Worm (Caenorhabditis elegans) whole organism, L2 larva: ENCODE data around the gene pqe-1.

Source experiments
- C34F6.9 ChIP-seq: fragments of 150-350 bp; optimal IDR thresholded peaks from 2 replicates; lab custom pipeline; 2014; ENCODE audit warnings: missing biosample characterization, missing genetic modification characterization
- F13H6.1 ChIP-seq: sonication (generic microtip); optimal IDR thresholded peaks from 2 replicates; lab custom pipeline; 2016; ENCODE audit warnings: missing genetic modification characterization, missing compliant biosample characterization
- R02D3.7 ChIP-seq: fragments of 150-350 bp; optimal IDR thresholded peaks from 2 replicates; lab custom pipeline; 2014; ENCODE audit warnings: missing biosample characterization, missing genetic modification characterization
- Y55F3AM.14 ChIP-seq: fragments of 200-800 bp; sonication (Bioruptor generic); optimal IDR thresholded peaks from 2 replicates; lab custom pipeline; 2018; ENCODE audit warnings: mild to moderate bottlenecking, missing genetic modification characterization, missing compliant biosample characterization
- alr-1 ChIP-seq: fragments of 150-350 bp; optimal IDR thresholded peaks from 2 replicates; lab custom pipeline; 2014; ENCODE audit warnings: missing biosample characterization, missing genetic modification characterization
- aly-2 ChIP-seq: fragments of 150-350 bp; optimal IDR thresholded peaks from 2 replicates; lab custom pipeline; 2014; ENCODE audit warnings: missing biosample characterization, missing genetic modification characterization
- ama-1 ChIP-seq: fragments of 150-350 bp; optimal IDR thresholded peaks from 2 replicates; lab custom pipeline; 2018; ENCODE audit warnings: inconsistent platforms
- blmp-1 ChIP-seq: sonication (generic microtip); optimal IDR thresholded peaks from 2 replicates; lab custom pipeline; 2017; ENCODE audit warnings: missing genetic modification characterization, mild to moderate bottlenecking, missing compliant biosample characterization, antibody characterized with exemption, moderate library complexity; ENCODE audit not compliant: insufficient read depth
- ceh-82 ChIP-seq: fragments of 150-350 bp; optimal IDR thresholded peaks from 2 replicates; lab custom pipeline; 2014; ENCODE audit warnings: missing biosample characterization, missing genetic modification characterization
- crh-2 ChIP-seq: sonication (generic microtip); optimal IDR thresholded peaks from 2 replicates; lab custom pipeline; 2017; ENCODE audit warnings: missing biosample characterization, missing genetic modification characterization
- dmd-4 ChIP-seq: sonication (generic microtip); optimal IDR thresholded peaks from 2 replicates; lab custom pipeline; 2017; ENCODE audit warnings: missing biosample characterization, missing genetic modification characterization
- egl-27 ChIP-seq: sonication (generic microtip); optimal IDR thresholded peaks from 3 replicates; lab custom pipeline; 2017; ENCODE audit warnings: missing biosample characterization, missing genetic modification reagents, missing genetic modification characterization
- elt-1 ChIP-seq: fragments of 150-350 bp; optimal IDR thresholded peaks from 2 replicates; lab custom pipeline; 2014; ENCODE audit warnings: missing biosample characterization, missing genetic modification characterization
- elt-3 ChIP-seq: sonication (generic microtip); optimal IDR thresholded peaks from 2 replicates; lab custom pipeline; 2017; ENCODE audit warnings: missing biosample characterization, missing genetic modification characterization
- fos-1 ChIP-seq: fragments of 150-350 bp; optimal IDR thresholded peaks from 2 replicates; lab custom pipeline; 2014; ENCODE audit warnings: missing biosample characterization, missing genetic modification characterization
- gmeb-1 ChIP-seq: fragments of 150-350 bp; optimal IDR thresholded peaks from 2 replicates; lab custom pipeline; 2014; ENCODE audit warnings: missing biosample characterization, missing genetic modification characterization
- lin-11 ChIP-seq: fragments of 150-350 bp; sonication (generic microtip); optimal IDR thresholded peaks from 2 replicates; lab custom pipeline; 2014; ENCODE audit warnings: missing biosample characterization, missing genetic modification characterization, inconsistent platforms, mixed read lengths
- lin-13 ChIP-seq: fragments of 150-350 bp; optimal IDR thresholded peaks from 2 replicates; lab custom pipeline; 2014; ENCODE audit warnings: missing biosample characterization, missing genetic modification reagents, missing genetic modification characterization
- lin-39 ChIP-seq: fragments of 150-350 bp; optimal IDR thresholded peaks from 2 replicates; lab custom pipeline; 2014; ENCODE audit warnings: missing biosample characterization, missing genetic modification reagents, missing genetic modification characterization
- lsy-2 ChIP-seq, 2 experiments: fragments of 150-350 bp in 1 of 2; sonication (generic microtip) in 1 of 2; optimal IDR thresholded peaks; 2 replicates each; lab custom pipeline; 2014 to 2017; ENCODE audit warnings: missing biosample characterization in 2 of 2, missing genetic modification characterization in 2 of 2
- mab-5 ChIP-seq: fragments of 150-350 bp; optimal IDR thresholded peaks from 2 replicates; lab custom pipeline; 2014; ENCODE audit warnings: missing biosample characterization, missing genetic modification characterization
- mbf-1 ChIP-seq: sonication (generic microtip); optimal IDR thresholded peaks from 2 replicates; lab custom pipeline; 2017; ENCODE audit warnings: missing biosample characterization, missing genetic modification characterization
- nhr-11 ChIP-seq: fragments of 150-350 bp; optimal IDR thresholded peaks from 2 replicates; lab custom pipeline; 2014; ENCODE audit warnings: missing biosample characterization, missing genetic modification characterization
- nhr-12 ChIP-seq: fragments of 150-350 bp; optimal IDR thresholded peaks from 2 replicates; lab custom pipeline; 2014; ENCODE audit warnings: missing biosample characterization, missing genetic modification characterization
- nhr-129 ChIP-seq: fragments of 150-350 bp; optimal IDR thresholded peaks from 2 replicates; lab custom pipeline; 2014; ENCODE audit warnings: missing biosample characterization, missing genetic modification characterization
- nhr-21 ChIP-seq: fragments of 150-350 bp; optimal IDR thresholded peaks from 2 replicates; lab custom pipeline; 2014; ENCODE audit warnings: missing biosample characterization, missing genetic modification characterization
- nhr-23 ChIP-seq: fragments of 150-350 bp; optimal IDR thresholded peaks from 2 replicates; lab custom pipeline; 2014; ENCODE audit warnings: missing biosample characterization, missing genetic modification reagents, missing genetic modification characterization
- nhr-237 ChIP-seq: fragments of 150-350 bp; optimal IDR thresholded peaks from 2 replicates; lab custom pipeline; 2014; ENCODE audit warnings: missing biosample characterization, missing genetic modification characterization
- nhr-25 ChIP-seq: fragments of 150-350 bp; sonication (generic microtip); optimal IDR thresholded peaks from 3 replicates; lab custom pipeline; 2014; ENCODE audit warnings: missing biosample characterization, missing genetic modification characterization
- nhr-6 ChIP-seq: fragments of 150-350 bp; optimal IDR thresholded peaks from 2 replicates; lab custom pipeline; 2014; ENCODE audit warnings: missing biosample characterization, missing genetic modification characterization
- peb-1 ChIP-seq: fragments of 150-350 bp; optimal IDR thresholded peaks from 2 replicates; lab custom pipeline; 2014; ENCODE audit warnings: missing biosample characterization, missing genetic modification characterization
- sem-4 ChIP-seq: fragments of 150-350 bp; optimal IDR thresholded peaks from 2 replicates; lab custom pipeline; 2014; ENCODE audit warnings: missing biosample characterization, missing genetic modification reagents, missing genetic modification characterization
- skn-1 ChIP-seq: sonication (generic microtip); optimal IDR thresholded peaks from 2 replicates; lab custom pipeline; 2017; ENCODE audit warnings: missing biosample characterization, missing genetic modification characterization
- sma-3 ChIP-seq: sonication (generic microtip); optimal IDR thresholded peaks from 2 replicates; lab custom pipeline; 2016; ENCODE audit warnings: missing genetic modification reagents, missing genetic modification characterization, missing compliant biosample characterization
- sma-9 ChIP-seq, 2 experiments: fragments of 150-350 bp in 1 of 2; sonication (generic microtip) in 1 of 2; optimal IDR thresholded peaks; 2 replicates each; lab custom pipeline; 2014 to 2016; ENCODE audit warnings: missing genetic modification characterization in 2 of 2, mild to moderate bottlenecking in 1 of 2, missing biosample characterization in 1 of 2, missing compliant biosample characterization in 1 of 2, missing genetic modification reagents in 1 of 2, moderate library complexity in 1 of 2
- snpc-4 ChIP-seq: fragments of 150-350 bp; optimal IDR thresholded peaks from 2 replicates; lab custom pipeline; 2014; ENCODE audit warnings: missing biosample characterization, missing genetic modification characterization
- unc-39 ChIP-seq: fragments of 150-350 bp; optimal IDR thresholded peaks from 2 replicates; lab custom pipeline; 2014; ENCODE audit warnings: missing biosample characterization, missing genetic modification characterization
- unc-55 ChIP-seq: fragments of 150-350 bp; sonication (generic microtip); optimal IDR thresholded peaks from 3 replicates; lab custom pipeline; 2014; ENCODE audit warnings: missing biosample characterization, missing genetic modification reagents, missing genetic modification characterization
- unc-62 ChIP-seq: fragments of 150-350 bp; optimal IDR thresholded peaks from 2 replicates; lab custom pipeline; 2014; ENCODE audit warnings: missing biosample characterization, missing genetic modification reagents, missing genetic modification characterization
- zag-1 ChIP-seq: fragments of 150-350 bp; optimal IDR thresholded peaks from 2 replicates; lab custom pipeline; 2014; ENCODE audit warnings: missing biosample characterization, missing genetic modification characterization
- ztf-1 ChIP-seq: fragments of 200-800 bp; sonication (Bioruptor generic); conservative IDR thresholded peaks from 2 replicates; pipeline ENCODE4 v1.3.6; 2022; ENCODE audit warnings: missing genetic modification characterization, missing compliant biosample characterization
- ztf-11 ChIP-seq: sonication (generic microtip); optimal IDR thresholded peaks from 2 replicates; lab custom pipeline; 2017; ENCODE audit warnings: missing biosample characterization, missing genetic modification characterization
- ztf-4 ChIP-seq: fragments of 150-350 bp; optimal IDR thresholded peaks from 2 replicates; lab custom pipeline; 2014; ENCODE audit warnings: missing biosample characterization, missing genetic modification characterization

Gene pqe-1

DNA sequence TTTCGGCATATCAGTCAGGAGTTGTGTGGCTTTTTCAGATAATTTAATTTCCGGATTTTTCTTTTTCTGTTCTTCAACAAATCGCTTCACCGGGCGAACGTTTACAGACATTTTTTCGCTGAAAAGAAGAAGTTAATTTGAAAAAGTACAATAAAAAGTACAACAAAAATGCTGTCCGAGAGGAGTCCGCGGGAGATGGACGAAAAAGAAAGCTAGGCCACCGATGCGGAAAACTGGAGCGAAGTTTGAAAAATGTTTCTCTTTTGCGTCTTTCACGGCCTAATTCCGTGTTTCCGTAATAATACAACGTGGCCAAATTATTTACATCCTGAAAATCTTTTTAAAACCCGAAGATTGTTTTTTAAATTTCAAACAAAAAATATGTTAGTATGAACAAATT lies 38.2 kb downstream of the pqe-1 start, which contains the start of gene thoc-5:
TSS of gene thoc-5 (minus strand) at position 152 of the 400 bp plus-strand sequence.
- peak; percentile 81 to 91 for TF ChIP-seq lsy-2 (tag; optimal IDR thresholded peaks at IDR 0.05; lab: Kevin White, UChicago)
- TF ChIP-seq nhr-21, result peak; percentile 40
- TF ChIP-seq unc-62 (GFP tag; lab: Kevin White, UChicago), result no peak
- peak; percentile 71 for TF ChIP-seq lin-13
- no peak for TF ChIP-seq nhr-23 (tag; lab: Kevin White, UChicago)
- TF ChIP-seq nhr-6, result peak; percentile 48
- no peak for TF ChIP-seq ztf-1 (GFP tag; lab: Robert Waterston, UW)
- TF ChIP-seq nhr-129 (tag; lab: Kevin White, UChicago), result peak; percentile 54
- peak; percentile 60 for TF ChIP-seq ztf-4 (tag; lab: Kevin White, UChicago)
- TF ChIP-seq Y55F3AM.14 (GFP tag; lab: Kevin White, UChicago), result peak; percentile 34
- peak; percentile 67 for TF ChIP-seq egl-27 (tag; lab: Kevin White, UChicago)
- peak; percentile 87 for TF ChIP-seq F13H6.1 (tag; lab: Kevin White, UChicago)
- TF ChIP-seq gmeb-1 (tag; lab: Kevin White, UChicago), result peak; percentile 97
- TF ChIP-seq unc-39 (tag; lab: Kevin White, UChicago), result no peak
- TF ChIP-seq aly-2 (tag; lab: Kevin White, UChicago), result no peak
- no peak for TF ChIP-seq nhr-11 (tag; lab: Kevin White, UChicago)
- peak; percentile 75 for TF ChIP-seq lin-11 (tag; lab: Kevin White, UChicago)
- peak; percentile 76 for TF ChIP-seq crh-2 (tag; lab: Kevin White, UChicago)
- TF ChIP-seq lin-39 (tag; lab: Kevin White, UChicago), result no peak
- TF ChIP-seq blmp-1, result peak; percentile 40
- TF ChIP-seq mab-5 (tag; lab: Kevin White, UChicago), result peak; percentile 64
- no peak for TF ChIP-seq ceh-82
- TF ChIP-seq fos-1, result peak; percentile 46
- TF ChIP-seq R02D3.7, result peak; percentile 29
- TF ChIP-seq nhr-25 (tag; lab: Kevin White, UChicago), result peak; percentile 77
- TF ChIP-seq ama-1, result peak; percentile 33
- TF ChIP-seq sem-4, result peak; percentile 62
- TF ChIP-seq unc-55 (GFP tag; lab: Kevin White, UChicago), result peak; percentile 72
- peak; percentile 93 for TF ChIP-seq sma-9 (GFP tag; optimal IDR thresholded peaks at IDR 0.05; lab: Kevin White, UChicago)
- TF ChIP-seq sma-9 (tag; optimal IDR thresholded peaks at IDR 0.05; lab: Kevin White, UChicago), result no peak
- peak; percentile 57 for TF ChIP-seq snpc-4 (tag; lab: Kevin White, UChicago)
- peak; percentile 90 for TF ChIP-seq sma-3 (GFP tag; lab: Kevin White, UChicago)
- no peak for TF ChIP-seq nhr-12 (tag; lab: Kevin White, UChicago)
- TF ChIP-seq C34F6.9 (tag; lab: Kevin White, UChicago), result peak; percentile 77
- no peak for TF ChIP-seq ztf-11 (tag; lab: Kevin White, UChicago)

ce11 chrIII:5361909-5362308 lies 50.9 kb downstream of the pqe-1 start, which contains the start of gene Y32H12A.1:
Gene Y32H12A.1 (plus strand): TSS chrIII:5362209.
- TF ChIP-seq mab-5 (tag; lab: Kevin White, UChicago), result no peak
- TF ChIP-seq peb-1, result no peak
- no peak for TF ChIP-seq ztf-11 (tag; lab: Kevin White, UChicago)
- TF ChIP-seq mbf-1 (tag; lab: Kevin White, UChicago), result no peak
- TF ChIP-seq gmeb-1 (tag; lab: Kevin White, UChicago), result no peak
- no peak for TF ChIP-seq nhr-237 (tag; lab: Kevin White, UChicago)

- TF ChIP-seq F13H6.1 (tag; lab: Kevin White, UChicago) (peak; percentile 33), lin-13 (no peak), nhr-25 (tag; lab: Kevin White, UChicago) (peak; percentile 59), alr-1 (tag; lab: Kevin White, UChicago) (no peak), elt-1 (tag; lab: Kevin White, UChicago) (no peak), ztf-4 (tag; lab: Kevin White, UChicago) (no peak), ztf-1 (GFP tag; lab: Robert Waterston, UW) (no peak), mab-5 (tag; lab: Kevin White, UChicago) (no peak), lsy-2 (tag; optimal IDR thresholded peaks at IDR 0.05; lab: Kevin White, UChicago) (peak in 1 of 2 experiments; percentile 45), R02D3.7 (no peak), nhr-11 (tag; lab: Kevin White, UChicago) (no peak), elt-3 (no peak), crh-2 (tag; lab: Kevin White, UChicago) (peak; percentile 48), zag-1 (tag; lab: Kevin White, UChicago) (no peak), lin-11 (tag; lab: Kevin White, UChicago) (no peak), blmp-1 (no peak), C34F6.9 (tag; lab: Kevin White, UChicago) (peak; percentile 21), ama-1 (no peak), nhr-237 (tag; lab: Kevin White, UChicago) (no peak), skn-1 (tag; lab: Kevin White, UChicago) (peak; percentile 85), unc-55 (GFP tag; lab: Kevin White, UChicago) (peak; percentile 4), nhr-6 (no peak), fos-1 (peak; percentile 8), mbf-1 (tag; lab: Kevin White, UChicago) (no peak), unc-39 (tag; lab: Kevin White, UChicago) (no peak), gmeb-1 (tag; lab: Kevin White, UChicago) (peak; percentile 56), unc-62 (GFP tag; lab: Kevin White, UChicago) (no peak), egl-27 (tag; lab: Kevin White, UChicago) (no peak), nhr-129 (tag; lab: Kevin White, UChicago) (peak; percentile 61), ztf-11 (tag; lab: Kevin White, UChicago) (no peak), dmd-4 (tag; lab: Kevin White, UChicago) (no peak), Y55F3AM.14 (GFP tag; lab: Kevin White, UChicago) (no peak)
These were observed 57.2 kb downstream of the pqe-1 start, which contains the start of gene dhs-9 for ce11 chrIII:5367995-5368899. Gene dhs-9 (minus strand): TSS chrIII:5368045.
